Fruit fly (Drosophila melanogaster): ENCODE results near the gene CG8927.

The CG8927 gene

DNA sequence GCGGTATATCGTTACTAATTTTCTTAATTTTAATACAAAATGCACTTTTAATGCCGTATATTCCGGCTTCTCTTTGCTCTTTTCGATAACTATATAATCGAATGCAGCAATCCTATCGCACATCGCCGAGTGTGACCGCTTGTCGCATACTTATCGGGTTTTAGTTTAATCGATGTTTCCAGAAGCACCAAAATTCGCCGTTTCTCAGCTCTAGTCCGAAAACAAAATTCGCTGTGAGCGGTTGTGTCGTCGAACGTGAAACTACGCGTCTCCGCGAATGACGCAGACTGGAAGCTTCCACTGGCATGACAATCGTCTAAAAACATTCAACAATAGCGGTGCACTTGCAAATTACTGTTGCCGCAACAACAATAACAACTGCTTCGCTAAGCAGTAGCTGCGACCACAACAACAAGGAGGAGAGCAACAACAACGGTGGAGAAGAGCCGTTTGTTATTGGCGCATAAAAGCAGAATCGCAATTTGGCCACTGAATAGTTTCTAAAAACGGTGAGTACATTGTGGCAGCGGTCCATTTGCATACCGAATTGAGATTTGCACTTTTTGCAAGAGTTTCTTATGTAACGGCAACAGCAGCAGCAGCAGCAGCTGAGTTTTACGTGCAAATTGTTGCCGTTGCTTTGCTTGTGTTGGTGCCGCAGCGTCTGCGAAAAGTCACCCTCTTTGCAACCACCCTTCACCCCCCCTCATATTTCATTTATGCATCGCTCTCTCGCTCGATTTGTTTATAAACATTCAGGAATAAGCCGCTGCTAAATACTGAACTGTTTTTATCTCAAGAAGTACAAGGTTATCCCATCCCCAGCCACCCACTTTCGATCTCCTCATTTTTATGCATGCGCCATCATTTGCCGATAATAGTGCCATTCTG is 6.2 kb downstream of the CG8927 start, which contains the start of gene sra (continued):
- TF ChIP-seq CG32772 (GFP tag; IDR thresholded peaks at IDR 0.05) (no peak), CG6689 (GFP tag; IDR thresholded peaks at IDR 0.05) (0 out of 2 replicates have a peak, but pooled peaks have one; percentile 12), CG4854 (GFP tag; optimal IDR thresholded peaks at IDR 0.05) (peak; percentile 40), gcm (GFP tag; optimal IDR thresholded peaks at IDR 0.05) (no peak), CG5245 (GFP tag; optimal IDR thresholded peaks at IDR 0.05) (no peak), Ssrp (tag; optimal IDR thresholded peaks at IDR 0.05) (no peak), CG3407 (GFP tag; optimal IDR thresholded peaks at IDR 0.05) (no peak), CG10565 (GFP tag; optimal IDR thresholded peaks at IDR 0.05) (no peak), pb (GFP tag; optimal IDR thresholded peaks at IDR 0.05) (no peak), CG2120 (GFP tag; optimal IDR thresholded peaks at IDR 0.05) (peak; percentile 47), scrt (GFP tag; optimal IDR thresholded peaks at IDR 0.05) (peak; percentile 32), CG6854 (GFP tag; optimal IDR thresholded peaks at IDR 0.05) (peak; percentile 30), CG15269 (tag; optimal IDR thresholded peaks at IDR 0.05) (peak; percentile 14), HmgD (GFP tag; optimal IDR thresholded peaks at IDR 0.05) (peak; percentile 67), CG17612 (GFP tag; IDR thresholded peaks at IDR 0.05) (no peak), CG30403 (GFP tag; optimal IDR thresholded peaks at IDR 0.05) (peak; percentile 7), ase (GFP tag; IDR thresholded peaks at IDR 0.05) (no peak), toy (GFP tag; IDR thresholded peaks at IDR 0.05) (no peak), Dbx (GFP tag; IDR thresholded peaks at IDR 0.05) (peak; percentile 60; the same call in 1 of the 3 replicates), nerfin-2 (GFP tag; IDR thresholded peaks at IDR 0.05; ENCODE audit: partially characterized antibody) (peak; percentile 97), Med (GFP tag) (peak; percentile 94), Mrtf (GFP tag; IDR thresholded peaks at IDR 0.05) (no peak), exex (tag; optimal IDR thresholded peaks at IDR 0.05) (no peak), Ravus (GFP tag; IDR thresholded peaks at IDR 0.05) (no peak), CG16863 (GFP tag; optimal IDR thresholded peaks at IDR 0.05) (no peak), chinmo (GFP tag; IDR thresholded peaks at IDR 0.05; ENCODE audit: partially characterized antibody) (peak; percentile 98), zf30C (GFP tag; optimal IDR thresholded peaks at IDR 0.05) (no peak), sd (tag; optimal IDR thresholded peaks at IDR 0.05) (peak; percentile 55), pan (optimal IDR thresholded peaks at IDR 0.05) (no peak), pan (GFP tag; optimal IDR thresholded peaks at IDR 0.05 in 1 of 2, IDR thresholded peaks at IDR 0.05 in 1 of 2) (no peak), CG12659 (GFP tag; optimal IDR thresholded peaks at IDR 0.05) (peak; percentile 80), D (optimal IDR thresholded peaks at IDR 0.05) (no peak), D (GFP tag; optimal IDR thresholded peaks at IDR 0.05) (no peak), twi (tag; optimal IDR thresholded peaks at IDR 0.05) (no peak), insv (GFP tag; optimal IDR thresholded peaks at IDR 0.05) (no peak), pnt (GFP tag; optimal IDR thresholded peaks at IDR 0.05) (no peak), CG9215 (GFP tag; IDR thresholded peaks at IDR 0.05) (no peak), D19B (GFP tag; optimal IDR thresholded peaks at IDR 0.05) (no peak), amos (GFP tag; IDR thresholded peaks at IDR 0.05; ENCODE audit: partially characterized antibody) (peak; percentile 98), Nf-YB (GFP tag; optimal IDR thresholded peaks at IDR 0.05) (peak; percentile 4), CG6813 (GFP tag; optimal IDR thresholded peaks at IDR 0.05) (no peak), PHDP (tag; optimal IDR thresholded peaks at IDR 0.05) (peak; percentile 35), NFAT (GFP tag; IDR thresholded peaks at IDR 0.05) (peak; percentile 59), CG14710 (tag; optimal IDR thresholded peaks at IDR 0.05) (peak; percentile 56), NC2β (GFP tag; optimal IDR thresholded peaks at IDR 0.05) (peak; percentile 46), Doc3 (GFP tag; IDR thresholded peaks at IDR 0.05; ENCODE audit: partially characterized antibody) (peak; percentile 93), CG18262 (tag; optimal IDR thresholded peaks at IDR 0.05) (peak; percentile 31), stwl (tag; optimal IDR thresholded peaks at IDR 0.05) (peak; percentile 97), CG10274 (GFP tag; optimal IDR thresholded peaks at IDR 0.05) (no peak)
